Worm (Caenorhabditis elegans) whole organism, L4 larva: ENCODE results near the gene ccep-135.

Experiments
- F49E8.2 ChIP-seq: sonication (generic microtip); optimal IDR thresholded peaks from 2 replicates; lab custom pipeline; 2016; ENCODE audit warnings: missing compliant biosample characterization, mild to moderate bottlenecking, missing genetic modification characterization, borderline replicate concordance
- ZK337.2 ChIP-seq: fragments of 200-800 bp; sonication (Bioruptor generic); IDR thresholded peaks from 2 replicates; pipeline ENCODE4 v1.3.6; 2022; ENCODE audit warnings: missing genetic modification reagents, missing genetic modification characterization, missing compliant biosample characterization
- aha-1 ChIP-seq: fragments of 150-350 bp; peaks from one replicate; lab custom pipeline; 2014; ENCODE audit warnings: missing biosample characterization, missing genetic modification characterization
- ctbp-1 ChIP-seq: fragments of 200-800 bp; sonication (Bioruptor generic); IDR thresholded peaks from 2 replicates; pipeline ENCODE4 v1.3.6; 2022; ENCODE audit warnings: missing genetic modification reagents, missing genetic modification characterization, missing compliant biosample characterization
- daf-16 ChIP-seq, 3 experiments: sonication (generic microtip); optimal IDR thresholded peaks; 2 replicates each; lab custom pipeline; 2016 to 2017; ENCODE audit warnings: missing genetic modification characterization in 3 of 3, missing genetic modification reagents in 3 of 3, mild to moderate bottlenecking in 2 of 3, missing compliant biosample characterization in 2 of 3, missing biosample characterization in 1 of 3, moderate library complexity in 1 of 3
- dmd-6 ChIP-seq: fragments of 200-800 bp; sonication (Bioruptor generic); IDR thresholded peaks from 2 replicates; pipeline ENCODE4 v1.3.6; 2022; ENCODE audit warnings: missing genetic modification reagents, missing genetic modification characterization, missing compliant biosample characterization
- dve-1 ChIP-seq: sonication (generic microtip); optimal IDR thresholded peaks from 2 replicates; lab custom pipeline; 2017; ENCODE audit warnings: antibody characterized with exemption, mild to moderate bottlenecking, missing genetic modification characterization, missing compliant biosample characterization; ENCODE audit not compliant: insufficient read depth
- egl-43 ChIP-seq: fragments of 200-800 bp; sonication (Bioruptor generic); IDR thresholded peaks from 2 replicates; pipeline ENCODE4 v1.3.6; 2022; ENCODE audit warnings: missing genetic modification reagents, missing genetic modification characterization, missing compliant biosample characterization
- hif-1 ChIP-seq, 2 experiments: sonication (generic microtip); optimal IDR thresholded peaks; 2 replicates each; lab custom pipeline; 2016 to 2017; ENCODE audit warnings: missing compliant biosample characterization in 2 of 2, missing genetic modification characterization in 2 of 2, missing genetic modification reagents in 2 of 2, missing genotype in 2 of 2, mild to moderate bottlenecking in 1 of 2
- hlh-11 ChIP-seq: fragments of 200-800 bp; sonication (Bioruptor generic); optimal IDR thresholded peaks from 2 replicates; lab custom pipeline; 2018; ENCODE audit warnings: mild to moderate bottlenecking, missing genetic modification characterization, missing compliant biosample characterization
- hlh-30 ChIP-seq: sonication (generic microtip); optimal IDR thresholded peaks from 2 replicates; lab custom pipeline; 2017; ENCODE audit warnings: antibody characterized with exemption, mild to moderate bottlenecking, missing genetic modification characterization, missing compliant biosample characterization; ENCODE audit not compliant: insufficient read depth
- hmg-1.1 ChIP-seq: fragments of 200-800 bp; sonication (Bioruptor generic); IDR thresholded peaks from 2 replicates; pipeline ENCODE4 v1.3.6; 2022; ENCODE audit warnings: missing genetic modification reagents, missing genetic modification characterization, missing compliant biosample characterization
- lin-1 ChIP-seq: fragments of 200-800 bp; sonication (Bioruptor generic); IDR thresholded peaks from 2 replicates; pipeline ENCODE4 v1.3.6; 2022; ENCODE audit warnings: missing genetic modification reagents, missing genetic modification characterization, missing compliant biosample characterization
- lin-38 ChIP-seq: fragments of 200-800 bp; sonication (Bioruptor generic); IDR thresholded peaks from 2 replicates; pipeline ENCODE4 v1.3.6; 2022; ENCODE audit warnings: missing genetic modification reagents, missing genetic modification characterization, missing compliant biosample characterization
- mes-2 ChIP-seq: sonication (generic microtip); optimal IDR thresholded peaks from 2 replicates; lab custom pipeline; 2016; ENCODE audit warnings: missing genotype, mild to moderate bottlenecking, missing genetic modification characterization, missing compliant biosample characterization; ENCODE audit not compliant: poor library complexity, severe bottlenecking
- nhr-102 ChIP-seq: sonication (generic microtip); optimal IDR thresholded peaks from 2 replicates; lab custom pipeline; 2016; ENCODE audit warnings: mild to moderate bottlenecking, missing genetic modification characterization, moderate library complexity, missing compliant biosample characterization
- nhr-28 ChIP-seq: fragments of 150-350 bp; optimal IDR thresholded peaks from 2 replicates; lab custom pipeline; 2014; ENCODE audit warnings: missing biosample characterization, missing genetic modification characterization
- nhr-6 ChIP-seq: fragments of 150-350 bp; optimal IDR thresholded peaks from 2 replicates; lab custom pipeline; 2014; ENCODE audit warnings: missing biosample characterization, missing genetic modification characterization
- nhr-77 ChIP-seq: fragments of 150-350 bp; optimal IDR thresholded peaks from 2 replicates; lab custom pipeline; 2014; ENCODE audit warnings: missing biosample characterization, missing genetic modification characterization
- pqm-1 ChIP-seq: sonication (generic microtip); optimal IDR thresholded peaks from 2 replicates; lab custom pipeline; 2017; ENCODE audit warnings: missing biosample characterization, missing genetic modification characterization
- saeg-2 ChIP-seq: fragments of 200-800 bp; sonication (Bioruptor generic); IDR thresholded peaks from 2 replicates; pipeline ENCODE4 v1.3.6; 2022; ENCODE audit warnings: missing genetic modification reagents, missing genetic modification characterization, missing compliant biosample characterization
- skn-1 ChIP-seq: fragments of 150-350 bp; optimal IDR thresholded peaks from 2 replicates; lab custom pipeline; 2014; ENCODE audit warnings: missing biosample characterization, missing genetic modification characterization
- spr-3 ChIP-seq: fragments of 200-800 bp; sonication (Bioruptor generic); optimal IDR thresholded peaks from 2 replicates; lab custom pipeline; 2018; ENCODE audit warnings: mild to moderate bottlenecking, missing genetic modification characterization, missing compliant biosample characterization
- unc-62 ChIP-seq, 3 experiments: fragments of 150-350 bp in 1 of 3; sonication (generic microtip); optimal IDR thresholded peaks in 2 of 3; peaks in 1 of 3; 1 replicate in 1 of 3; 2 replicates in 2 of 3; lab custom pipeline; 2014 to 2017; ENCODE audit warnings: missing biosample characterization in 3 of 3, missing genetic modification characterization in 3 of 3, missing genetic modification reagents in 3 of 3, missing genotype in 1 of 3
- zfp-2 ChIP-seq: sonication (generic microtip); optimal IDR thresholded peaks from 2 replicates; lab custom pipeline; 2016; ENCODE audit warnings: mild to moderate bottlenecking, missing genetic modification characterization, missing compliant biosample characterization
- ztf-11 ChIP-seq: fragments of 150-350 bp; optimal IDR thresholded peaks from 2 replicates; lab custom pipeline; 2014; ENCODE audit warnings: missing biosample characterization, missing genetic modification characterization

ccep-135 gene

ce11 chrIII:3124209-3124786 is 32.6 kb downstream of the ccep-135 start (continued):
- TF ChIP-seq lin-1 (GFP tag; lab: Robert Waterston, UW), result no peak
- TF ChIP-seq ctbp-1 (GFP tag; lab: Robert Waterston, UW), result no peak

DNA sequence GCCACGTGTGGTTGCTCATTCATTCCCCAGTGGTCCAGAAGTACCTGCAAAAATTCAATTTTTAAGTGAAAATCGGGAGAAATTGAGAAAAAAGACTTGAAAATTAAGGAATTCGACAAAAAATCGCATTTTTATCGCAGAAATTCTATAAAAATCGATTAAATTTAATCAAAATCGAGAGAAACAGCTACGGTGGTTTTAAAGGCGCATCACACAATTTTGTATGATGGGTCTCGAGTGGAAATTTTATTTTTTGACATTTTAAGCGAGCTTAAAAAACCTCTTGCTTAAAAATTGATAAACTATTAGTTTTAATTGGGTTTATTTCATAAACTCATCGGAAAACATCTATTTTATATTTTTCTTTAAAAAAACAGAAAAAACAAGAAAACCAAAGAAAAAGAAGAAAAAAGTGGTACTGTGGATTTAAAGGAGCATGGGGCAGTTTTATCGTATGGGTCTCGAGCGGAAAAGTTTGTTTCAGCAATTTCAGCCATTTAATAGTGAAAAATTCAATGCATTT is 35.5 kb downstream of the ccep-135 start, which contains the start of gene nipa-1:
Gene nipa-1, minus strand, starts transcription at position 51 of the 523 bp plus-strand sequence.
- TF ChIP-seq F49E8.2 (tag; lab: Kevin White, UChicago) (peak; percentile 17), ZK337.2 (GFP tag; lab: Robert Waterston, UW) (no peak), zfp-2 (tag; lab: Kevin White, UChicago) (no peak)

DNA sequence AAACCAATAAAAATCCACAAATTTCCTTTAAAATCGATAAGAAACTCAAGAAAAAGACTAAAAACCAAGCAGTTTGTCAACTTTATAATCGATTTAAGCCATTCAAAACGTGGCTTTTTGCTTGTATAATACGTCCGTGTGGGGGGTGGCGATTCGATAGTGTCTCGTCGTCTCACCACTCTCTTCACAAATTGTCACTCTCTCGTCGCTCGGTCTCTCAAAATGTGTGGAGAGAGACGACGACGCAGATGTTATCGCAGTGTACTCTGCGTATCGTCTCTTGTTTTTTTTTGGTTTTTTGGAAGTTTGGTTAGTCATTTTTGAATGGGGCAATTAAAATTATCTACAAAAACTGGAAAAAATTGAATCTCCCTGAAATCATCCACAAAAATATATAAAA is 35.9 kb downstream of the ccep-135 start:
- peak; percentile 57 for TF ChIP-seq mes-2 (tag; lab: Kevin White, UChicago)
- TF ChIP-seq saeg-2 (GFP tag; lab: Robert Waterston, UW), result no peak
- peak; percentile 41 for TF ChIP-seq dmd-6 (GFP tag; lab: Robert Waterston, UW)
- no peak for TF ChIP-seq lin-38 (GFP tag; lab: Robert Waterston, UW)
- peak; percentile 34 for TF ChIP-seq nhr-6 (tag; lab: Kevin White, UChicago)
- peak; percentile 48 for TF ChIP-seq nhr-77 (tag; lab: Kevin White, UChicago)
- peak; percentile 71 for TF ChIP-seq nhr-28 (tag; lab: Kevin White, UChicago)
- TF ChIP-seq spr-3 (GFP tag; lab: Kevin White, UChicago), result no peak
- peak; percentile 56 for TF ChIP-seq hlh-11 (tag; lab: Kevin White, UChicago)
- peak; percentile 1 for TF ChIP-seq pqm-1
- TF ChIP-seq aha-1 (tag; lab: Kevin White, UChicago), result peak; percentile 18
- TF ChIP-seq daf-16 (GFP tag; optimal IDR thresholded peaks at IDR 0.05; lab: Kevin White, UChicago), result no peak
- peak; percentile 33 for TF ChIP-seq daf-16 (tag; optimal IDR thresholded peaks at IDR 0.05; lab: Kevin White, UChicago)
- TF ChIP-seq dve-1 (tag; lab: Kevin White, UChicago), result peak; percentile 31
- no peak for TF ChIP-seq ztf-11
- peak; percentile 18 for TF ChIP-seq hlh-30
- TF ChIP-seq hmg-1.1 (GFP tag; lab: Robert Waterston, UW), result 0 out of 2 replicates have a peak, but pooled peaks have one; percentile 28
- TF ChIP-seq hif-1 (tag; optimal IDR thresholded peaks at IDR 0.05; lab: Kevin White, UChicago), result no peak
- TF ChIP-seq nhr-102, result no peak

ce11 chrIII:3129036-3129435 is 37.4 kb downstream of the ccep-135 start, which contains the start of gene Y53G8B.1:
Y53G8B.1 (plus strand) TSS chrIII:3129277.
- TF ChIP-seq nhr-28 (tag; lab: Kevin White, UChicago) (peak; percentile 7), unc-62 (GFP tag; optimal IDR thresholded peaks at IDR 0.05 in 1 of 2; lab: Kevin White, UChicago) (peak in 1 of 2 experiments; percentile 51), unc-62 (tag; optimal IDR thresholded peaks at IDR 0.05; lab: Kevin White, UChicago) (no peak), egl-43 (GFP tag; lab: Robert Waterston, UW) (no peak), daf-16 (GFP tag; optimal IDR thresholded peaks at IDR 0.05; lab: Kevin White, UChicago) (no peak), daf-16 (tag; optimal IDR thresholded peaks at IDR 0.05; lab: Kevin White, UChicago) (peak; percentile 78)

- TF ChIP-seq unc-62 (GFP tag; optimal IDR thresholded peaks at IDR 0.05 in 1 of 2; lab: Kevin White, UChicago) (peak in 1 of 2 experiments; percentile 80), unc-62 (tag; optimal IDR thresholded peaks at IDR 0.05; lab: Kevin White, UChicago) (no peak), skn-1 (tag; lab: Kevin White, UChicago) (no peak), aha-1 (tag; lab: Kevin White, UChicago) (peak; percentile 39), dve-1 (tag; lab: Kevin White, UChicago) (no peak)
- TF ChIP-seq, all 104 proteins: peak for 2
Measured at ce11 chrIII:3136325-3137001, 44.8 kb downstream of the ccep-135 start.
